Fruit fly (Drosophila melanogaster): ENCODE results near the gene Mi-2.
A peak's percentile ranks its signal among the peaks of the same experiment; 100 is the strongest.

The Mi-2 gene

DNA sequence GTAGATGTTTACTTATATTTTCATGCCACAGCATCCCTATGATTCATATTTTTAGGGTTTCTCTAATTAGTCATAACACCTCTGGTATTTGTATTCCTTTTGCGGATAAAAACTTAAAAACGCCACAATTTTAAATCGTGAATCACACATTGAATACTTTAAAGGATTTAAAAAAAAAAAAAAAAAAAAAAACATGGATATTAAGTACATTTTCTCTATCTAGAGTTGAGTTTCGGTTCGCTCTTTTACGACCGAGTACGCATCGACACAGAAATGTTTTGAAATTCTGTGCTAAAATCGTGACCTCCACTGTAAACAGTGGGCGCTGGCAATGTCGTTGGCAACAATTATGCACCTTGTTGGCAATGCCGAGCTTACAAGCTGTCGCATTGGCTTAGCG is 4.6 kb downstream of the Mi-2 start:
- TF ChIP-seq Abd-B (GFP tag; optimal IDR thresholded peaks at IDR 0.05) (no peak), OdsH (GFP tag; optimal IDR thresholded peaks at IDR 0.05) (peak; percentile 6), tai (GFP tag; optimal IDR thresholded peaks at IDR 0.05) (no peak), CrebA (GFP tag; optimal IDR thresholded peaks at IDR 0.05; ENCODE audit: borderline replicate concordance) (no peak), pan (optimal IDR thresholded peaks at IDR 0.05) (no peak), CG32264 (GFP tag; optimal IDR thresholded peaks at IDR 0.05) (no peak), fru (GFP tag; optimal IDR thresholded peaks at IDR 0.05) (no peak), Dfd (GFP tag; optimal IDR thresholded peaks at IDR 0.05) (no peak), dsf (GFP tag; optimal IDR thresholded peaks at IDR 0.05; ENCODE audit: borderline replicate concordance) (no peak), Myc (optimal IDR thresholded peaks at IDR 0.05) (no peak), Hnf4 (GFP tag; optimal IDR thresholded peaks at IDR 0.05) (no peak), Jra (GFP tag; optimal IDR thresholded peaks at IDR 0.05) (no peak), dmrt93B (GFP tag; optimal IDR thresholded peaks at IDR 0.05) (no peak), rgr (GFP tag; optimal IDR thresholded peaks at IDR 0.05) (peak; percentile 40), sage (GFP tag; optimal IDR thresholded peaks at IDR 0.05) (no peak), Hr83 (GFP tag; optimal IDR thresholded peaks at IDR 0.05; ENCODE audit: poor library complexity, severe bottlenecking) (no peak), Vsx2 (GFP tag; optimal IDR thresholded peaks at IDR 0.05; ENCODE audit: partially characterized antibody) (no peak), usp (GFP tag; optimal IDR thresholded peaks at IDR 0.05) (no peak), Sp1 (GFP tag; optimal IDR thresholded peaks at IDR 0.05) (no peak), psq (GFP tag; optimal IDR thresholded peaks at IDR 0.05) (peak; percentile 5), GATAd (GFP tag; optimal IDR thresholded peaks at IDR 0.05) (no peak), foxo (GFP tag; optimal IDR thresholded peaks at IDR 0.05) (no peak), HLH106 (tag; optimal IDR thresholded peaks at IDR 0.05) (no peak), Mio (GFP tag; optimal IDR thresholded peaks at IDR 0.05) (no peak), br (GFP tag; optimal IDR thresholded peaks at IDR 0.05) (peak; percentile 18), N (GFP tag; optimal IDR thresholded peaks at IDR 0.05) (no peak), Hr78 (GFP tag; optimal IDR thresholded peaks at IDR 0.05) (no peak), sv (GFP tag; optimal IDR thresholded peaks at IDR 0.05) (peak; percentile 31), dl (GFP tag; optimal IDR thresholded peaks at IDR 0.05; ENCODE audit: insufficient read depth in 1 of 2, partially characterized antibody in 2 of 2) (no peak), ey (GFP tag; optimal IDR thresholded peaks at IDR 0.05) (peak; percentile 33), h (GFP tag; optimal IDR thresholded peaks at IDR 0.05) (peak; percentile 35), woc (GFP tag; optimal IDR thresholded peaks at IDR 0.05) (no peak), jim (GFP tag; optimal IDR thresholded peaks at IDR 0.05) (no peak), CG9705 (GFP tag; optimal IDR thresholded peaks at IDR 0.05) (no peak), lola (GFP tag; optimal IDR thresholded peaks at IDR 0.05) (no peak), Dif (GFP tag; optimal IDR thresholded peaks at IDR 0.05; ENCODE audit: partially characterized antibody) (no peak), brk (GFP tag; optimal IDR thresholded peaks at IDR 0.05) (no peak), Rel (GFP tag; optimal IDR thresholded peaks at IDR 0.05) (no peak), Rel (tag; optimal IDR thresholded peaks at IDR 0.05) (no peak)

DNA sequence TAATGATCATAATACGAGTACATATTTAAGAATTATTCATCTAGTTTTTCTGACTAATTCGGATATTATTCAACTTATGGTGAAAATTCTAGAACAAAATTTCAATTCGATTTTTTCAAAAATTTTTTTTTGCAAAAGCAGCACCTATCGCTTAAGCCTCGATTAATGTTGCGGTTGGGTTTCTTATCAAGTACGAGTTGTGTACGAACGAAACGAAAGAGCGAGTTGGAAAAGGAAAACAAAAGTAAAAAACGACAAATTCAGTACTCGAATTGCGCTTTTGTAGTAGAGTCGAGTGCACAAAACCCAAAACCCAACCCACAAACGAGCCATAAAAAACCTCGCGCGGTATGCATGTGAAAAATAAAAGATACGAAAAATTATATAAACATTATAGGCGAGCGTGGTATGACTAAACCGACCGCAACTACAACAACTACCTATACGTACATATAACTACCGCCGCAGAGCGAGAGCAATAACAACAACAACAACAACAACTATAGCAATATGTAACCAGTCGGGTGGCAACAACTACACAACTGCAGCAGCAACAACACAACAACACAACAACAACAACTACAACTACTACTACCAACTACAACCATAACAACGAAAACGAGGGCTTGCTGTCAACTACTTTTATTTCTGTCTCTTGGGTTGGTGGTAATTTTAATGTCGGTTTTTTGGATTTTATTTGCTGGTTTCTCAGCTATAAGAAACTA is 5.4 kb downstream of the Mi-2 start:
- TF ChIP-seq psq (GFP tag; optimal IDR thresholded peaks at IDR 0.05) (no peak), Rel (GFP tag; optimal IDR thresholded peaks at IDR 0.05) (no peak), Rel (tag; optimal IDR thresholded peaks at IDR 0.05) (peak; percentile 41), Vsx2 (GFP tag; optimal IDR thresholded peaks at IDR 0.05; ENCODE audit: partially characterized antibody) (no peak)

DNA sequence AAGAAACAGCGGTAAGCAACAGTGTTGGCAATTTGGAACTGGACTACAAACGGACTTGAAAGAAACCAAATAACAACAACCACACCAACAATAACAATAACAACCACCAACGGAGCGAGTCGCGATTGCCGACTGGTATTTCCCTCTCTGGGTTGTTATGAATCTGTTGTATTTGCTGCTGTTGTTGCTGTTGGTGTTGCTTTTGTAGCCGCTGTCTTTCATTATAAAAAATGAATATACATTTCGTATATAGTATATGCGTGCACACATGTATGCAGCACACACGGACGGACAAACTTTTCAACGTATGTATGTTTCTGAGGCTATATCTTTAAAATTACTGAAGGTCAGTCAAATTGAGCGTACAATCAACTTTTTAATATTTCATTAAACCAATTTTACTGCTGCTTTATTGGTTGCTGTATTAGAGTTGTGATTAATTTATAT is 6.6 kb downstream of the Mi-2 start:
- TF ChIP-seq N (GFP tag; optimal IDR thresholded peaks at IDR 0.05): no peak
- peak; percentile 9 for TF ChIP-seq sage (GFP tag; optimal IDR thresholded peaks at IDR 0.05)
- TF ChIP-seq dl (GFP tag; optimal IDR thresholded peaks at IDR 0.05; ENCODE audit: insufficient read depth in 1 of 2, partially characterized antibody in 2 of 2): peak; percentile 20 to 22
- peak; percentile 8 for TF ChIP-seq Dif (GFP tag; optimal IDR thresholded peaks at IDR 0.05; ENCODE audit: partially characterized antibody)
- peak; percentile 25 for TF ChIP-seq CrebA (GFP tag; optimal IDR thresholded peaks at IDR 0.05; ENCODE audit: borderline replicate concordance)
- TF ChIP-seq psq (GFP tag; optimal IDR thresholded peaks at IDR 0.05): peak; percentile 49
- no peak for TF ChIP-seq foxo (GFP tag; optimal IDR thresholded peaks at IDR 0.05)
- peak; percentile 35 for TF ChIP-seq woc (GFP tag; optimal IDR thresholded peaks at IDR 0.05)
- TF ChIP-seq Rel (GFP tag; optimal IDR thresholded peaks at IDR 0.05): no peak
- TF ChIP-seq Rel (tag; optimal IDR thresholded peaks at IDR 0.05): peak; percentile 94
- peak; percentile 46 for TF ChIP-seq sv (GFP tag; optimal IDR thresholded peaks at IDR 0.05)

Measured in whole organism, wandering third instar larva.